Worm (Caenorhabditis elegans) whole organism, L1 larva: Measurements from ENCODE around the gene rpc-25.
A peak's percentile ranks its signal among the peaks of the same experiment; 100 is the strongest.

Experiments
- alr-1 ChIP-seq: fragments of 200-800 bp; sonication (Bioruptor generic); optimal IDR thresholded peaks from 2 replicates; lab custom pipeline; 2018; ENCODE audit warnings: borderline replicate concordance, mild to moderate bottlenecking, missing genetic modification characterization, missing compliant biosample characterization
- aly-2 ChIP-seq: fragments of 150-350 bp; optimal IDR thresholded peaks from 2 replicates; lab custom pipeline; 2014; ENCODE audit warnings: missing biosample characterization, missing genetic modification characterization
- ama-1 ChIP-seq: fragments of 150-350 bp; optimal IDR thresholded peaks from 2 replicates; lab custom pipeline; 2014
- blmp-1 ChIP-seq: fragments of 150-350 bp; optimal IDR thresholded peaks from 2 replicates; lab custom pipeline; 2014; ENCODE audit warnings: missing biosample characterization, missing genetic modification characterization
- dsc-1 ChIP-seq: sonication (generic microtip); optimal IDR thresholded peaks from 2 replicates; lab custom pipeline; 2016; ENCODE audit warnings: mild to moderate bottlenecking, missing genetic modification characterization, missing compliant biosample characterization
- egl-13 ChIP-seq: sonication (generic microtip); optimal IDR thresholded peaks from 2 replicates; lab custom pipeline; 2016; ENCODE audit warnings: missing genotype, missing genetic modification reagents, missing genetic modification characterization, missing compliant biosample characterization
- egl-27 ChIP-seq, 2 experiments: fragments of 150-350 bp in 1 of 2; sonication (generic microtip); optimal IDR thresholded peaks; 3 replicates each; lab custom pipeline; 2017 to 2018; ENCODE audit warnings: missing biosample characterization in 2 of 2, missing genetic modification characterization in 2 of 2, missing genetic modification reagents in 2 of 2
- elt-2 ChIP-seq: sonication (generic microtip); optimal IDR thresholded peaks from 2 replicates; lab custom pipeline; 2016; ENCODE audit warnings: missing genetic modification characterization, mild to moderate bottlenecking, inconsistent platforms, missing compliant biosample characterization, missing genetic modification reagents
- ets-5 ChIP-seq: fragments of 200-800 bp; sonication (Bioruptor generic); IDR thresholded peaks from 2 replicates; pipeline ENCODE4 v1.3.6; 2022; ENCODE audit warnings: missing genetic modification characterization, missing compliant biosample characterization
- lin-14 ChIP-seq: fragments of 200-800 bp; sonication (Bioruptor generic); optimal IDR thresholded peaks from 2 replicates; lab custom pipeline; 2018; ENCODE audit warnings: mild to moderate bottlenecking, missing genetic modification characterization, moderate library complexity, missing compliant biosample characterization
- lin-39 ChIP-seq: fragments of 150-350 bp; optimal IDR thresholded peaks from 2 replicates; lab custom pipeline; 2014; ENCODE audit warnings: missing biosample characterization, missing genetic modification reagents, missing genetic modification characterization
- nhr-85 ChIP-seq: sonication (generic microtip); peaks from one replicate; lab custom pipeline; 2016; ENCODE audit warnings: missing genetic modification characterization, inconsistent platforms, missing compliant biosample characterization
- snpc-4 ChIP-seq: fragments of 150-350 bp; optimal IDR thresholded peaks from 2 replicates; lab custom pipeline; 2014; ENCODE audit warnings: missing biosample characterization, missing genetic modification characterization
- sup-37 ChIP-seq: fragments of 200-800 bp; sonication (Bioruptor generic); optimal IDR thresholded peaks from 2 replicates; lab custom pipeline; 2018; ENCODE audit warnings: mild to moderate bottlenecking, missing genetic modification characterization, missing compliant biosample characterization

ce11 chrV:10256050-10256449, 49.6 kb upstream of the rpc-25 start, which contains the start of gene nhr-232:
- no peak for TF ChIP-seq alr-1 (tag; lab: Kevin White, UChicago)
- TF ChIP-seq blmp-1 (tag; lab: Kevin White, UChicago): no peak
- TF ChIP-seq aly-2: no peak
- no peak for TF ChIP-seq ets-5 (GFP tag; lab: Robert Waterston, UW)
- TF ChIP-seq lin-39 (tag; lab: Kevin White, UChicago): no peak
- peak; percentile 17 for TF ChIP-seq lin-14 (GFP tag; lab: Kevin White, UChicago)
- peak; percentile 70 for TF ChIP-seq elt-2
- no peak for TF ChIP-seq egl-13
- TF ChIP-seq ama-1 (lab: Kevin White, UChicago): no peak
- TF ChIP-seq snpc-4 (tag; lab: Kevin White, UChicago): no peak
- no peak for TF ChIP-seq sup-37 (GFP tag; lab: Kevin White, UChicago)
- no peak for TF ChIP-seq egl-27 (tag; optimal IDR thresholded peaks at IDR 0.05; lab: Kevin White, UChicago)
- TF ChIP-seq nhr-85 (tag; lab: Kevin White, UChicago): no peak
- no peak for TF ChIP-seq dsc-1 (tag; lab: Kevin White, UChicago)
